Worm (Caenorhabditis elegans) whole organism, young adult: ENCODE measurements around the gene C15H9.9.

Source experiments
- B0336.3 ChIP-seq: fragments of 200-800 bp; sonication (Bioruptor generic); IDR thresholded peaks from 2 replicates; pipeline ENCODE4 v1.3.6; 2022; ENCODE audit warnings: missing genetic modification characterization, missing compliant biosample characterization
- C06A6.2 ChIP-seq: fragments of 200-800 bp; sonication (Bioruptor generic); conservative IDR thresholded peaks from 2 replicates; pipeline ENCODE4 v1.3.6; 2022; ENCODE audit warnings: missing genetic modification characterization, missing compliant biosample characterization
- C17E4.6 ChIP-seq: fragments of 200-800 bp; sonication (Bioruptor generic); IDR thresholded peaks from 2 replicates; pipeline ENCODE4 v1.3.6; 2022; ENCODE audit warnings: missing genetic modification reagents, missing genetic modification characterization, missing compliant biosample characterization
- D2030.7 ChIP-seq: fragments of 200-800 bp; sonication (Bioruptor generic); IDR thresholded peaks from 2 replicates; pipeline ENCODE4 v1.3.6; 2022; ENCODE audit warnings: missing genetic modification reagents, missing genetic modification characterization, missing compliant biosample characterization
- F10E7.11 ChIP-seq: sonication (generic microtip); optimal IDR thresholded peaks from 2 replicates; lab custom pipeline; 2017; ENCODE audit warnings: mild to moderate bottlenecking, missing genetic modification characterization, moderate library complexity, missing compliant biosample characterization
- F23B12.7 ChIP-seq: sonication (generic microtip); optimal IDR thresholded peaks from 2 replicates; lab custom pipeline; 2017; ENCODE audit warnings: missing genetic modification characterization, mild to moderate bottlenecking, missing compliant biosample characterization, antibody characterized with exemption, moderate library complexity; ENCODE audit not compliant: insufficient read depth
- F39B2.1 ChIP-seq: fragments of 200-800 bp; sonication (Bioruptor generic); IDR thresholded peaks from 2 replicates; pipeline ENCODE4 v1.3.6; 2022; ENCODE audit warnings: missing genetic modification reagents, missing genetic modification characterization, missing compliant biosample characterization
- F52B5.7 ChIP-seq: sonication (generic microtip); optimal IDR thresholded peaks from 2 replicates; lab custom pipeline; 2016; ENCODE audit warnings: mild to moderate bottlenecking, missing genetic modification characterization, missing compliant biosample characterization
- K12H6.12 ChIP-seq: fragments of 200-800 bp; sonication (Bioruptor generic); optimal IDR thresholded peaks from 2 replicates; lab custom pipeline; 2018; ENCODE audit warnings: mild to moderate bottlenecking, missing genetic modification characterization, missing compliant biosample characterization
- T07F8.4 ChIP-seq: sonication (generic microtip); optimal IDR thresholded peaks from 2 replicates; lab custom pipeline; 2016; ENCODE audit warnings: mild to moderate bottlenecking, missing genetic modification characterization, moderate library complexity, missing compliant biosample characterization
- Y56A3A.18 ChIP-seq: fragments of 200-800 bp; sonication (Bioruptor generic); IDR thresholded peaks from 2 replicates; pipeline ENCODE4 v1.3.6; 2022; ENCODE audit warnings: missing genetic modification reagents, missing genetic modification characterization, missing compliant biosample characterization
- akir-1 ChIP-seq: fragments of 200-800 bp; sonication (Bioruptor generic); optimal IDR thresholded peaks from 2 replicates; lab custom pipeline; 2018; ENCODE audit warnings: mild to moderate bottlenecking, missing genetic modification characterization, moderate library complexity, missing compliant biosample characterization
- aptf-2 ChIP-seq: fragments of 200-800 bp; sonication (Bioruptor generic); conservative IDR thresholded peaks from 2 replicates; pipeline ENCODE4 v1.3.6; 2022; ENCODE audit warnings: missing genetic modification reagents, missing genetic modification characterization, missing compliant biosample characterization
- atf-7 ChIP-seq: sonication (generic microtip); optimal IDR thresholded peaks from 2 replicates; lab custom pipeline; 2017; ENCODE audit warnings: mild to moderate bottlenecking, missing genetic modification characterization, missing compliant biosample characterization
- athp-1 ChIP-seq: sonication (generic microtip); optimal IDR thresholded peaks from 2 replicates; lab custom pipeline; 2017; ENCODE audit warnings: mild to moderate bottlenecking, missing genetic modification characterization, missing compliant biosample characterization
- attf-5 ChIP-seq: fragments of 200-800 bp; sonication (Bioruptor generic); optimal IDR thresholded peaks from 2 replicates; lab custom pipeline; 2018; ENCODE audit warnings: mild to moderate bottlenecking, missing genetic modification characterization, missing compliant biosample characterization
- ccch-3 ChIP-seq: fragments of 200-800 bp; sonication (Bioruptor generic); optimal IDR thresholded peaks from 2 replicates; lab custom pipeline; 2018; ENCODE audit warnings: mild to moderate bottlenecking, missing genetic modification characterization, missing compliant biosample characterization
- cebp-1 ChIP-seq, 2 experiments: fragments of 200-800 bp in 1 of 2; sonication (Bioruptor generic) in 1 of 2; sonication (generic microtip) in 1 of 2; IDR thresholded peaks in 1 of 2; optimal IDR thresholded peaks in 1 of 2; 2 replicates each; pipeline versions ENCODE4 v1.3.6 to Lab custom; 2017 to 2022; ENCODE audit warnings: missing compliant biosample characterization in 2 of 2, missing genetic modification characterization in 2 of 2, mild to moderate bottlenecking in 1 of 2, missing genetic modification reagents in 1 of 2, moderate library complexity in 1 of 2
- ceh-27 ChIP-seq: fragments of 200-800 bp; sonication (Bioruptor generic); optimal IDR thresholded peaks from 2 replicates; lab custom pipeline; 2018; ENCODE audit warnings: mild to moderate bottlenecking, missing genetic modification characterization, moderate library complexity, missing compliant biosample characterization
- ceh-58 ChIP-seq: fragments of 200-800 bp; sonication (Bioruptor generic); IDR thresholded peaks from 2 replicates; pipeline ENCODE4 v1.3.6; 2022; ENCODE audit warnings: missing genetic modification characterization, missing compliant biosample characterization
- ceh-79 ChIP-seq: sonication (generic microtip); optimal IDR thresholded peaks from 2 replicates; lab custom pipeline; 2017; ENCODE audit warnings: mild to moderate bottlenecking, missing genetic modification characterization, missing compliant biosample characterization
- chd-7 ChIP-seq: sonication (generic microtip); optimal IDR thresholded peaks from 2 replicates; lab custom pipeline; 2016; ENCODE audit warnings: mild to moderate bottlenecking, missing genetic modification characterization, moderate library complexity, missing compliant biosample characterization
- dox-1 ChIP-seq: fragments of 200-800 bp; sonication (Bioruptor generic); IDR thresholded peaks from 2 replicates; pipeline ENCODE4 v1.3.6; 2022; ENCODE audit warnings: missing genetic modification reagents, missing genetic modification characterization, missing compliant biosample characterization
- ets-4 ChIP-seq: fragments of 200-800 bp; sonication (Bioruptor generic); optimal IDR thresholded peaks from 2 replicates; lab custom pipeline; 2018; ENCODE audit warnings: mild to moderate bottlenecking, missing genetic modification characterization, missing compliant biosample characterization
- him-1 ChIP-seq: sonication (generic microtip); optimal IDR thresholded peaks from 2 replicates; lab custom pipeline; 2016; ENCODE audit warnings: missing genotype, missing genetic modification reagents, missing genetic modification characterization, missing compliant biosample characterization
- hlh-12 ChIP-seq: sonication (generic microtip); optimal IDR thresholded peaks from 2 replicates; lab custom pipeline; 2016; ENCODE audit warnings: missing genetic modification characterization, missing compliant biosample characterization
- hmg-20 ChIP-seq: fragments of 200-800 bp; sonication (Bioruptor generic); IDR thresholded peaks from 2 replicates; pipeline ENCODE4 v1.3.6; 2022; ENCODE audit warnings: missing genetic modification reagents, missing genetic modification characterization, missing compliant biosample characterization
- hrde-1 ChIP-seq: sonication (generic microtip); optimal IDR thresholded peaks from 2 replicates; lab custom pipeline; 2016; ENCODE audit warnings: missing genetic modification characterization, mild to moderate bottlenecking, missing compliant biosample characterization, moderate library complexity, missing genotype, missing genetic modification reagents, borderline replicate concordance
- hsf-1 ChIP-seq: fragments of 200-800 bp; sonication (Bioruptor generic); IDR thresholded peaks from 2 replicates; pipeline ENCODE4 v1.3.6; 2022; ENCODE audit warnings: missing genetic modification reagents, missing genetic modification characterization, missing compliant biosample characterization
- let-526 ChIP-seq: fragments of 200-800 bp; sonication (Bioruptor generic); IDR thresholded peaks from 2 replicates; pipeline ENCODE4 v1.3.6; 2022; ENCODE audit warnings: missing genetic modification reagents, missing genetic modification characterization, missing compliant biosample characterization
- lin-26 ChIP-seq: fragments of 200-800 bp; sonication (Bioruptor generic); IDR thresholded peaks from 2 replicates; pipeline ENCODE4 v1.3.6; 2022; ENCODE audit warnings: missing genetic modification reagents, missing genetic modification characterization, missing compliant biosample characterization
- lin-40 ChIP-seq: sonication (generic microtip); optimal IDR thresholded peaks from 2 replicates; lab custom pipeline; 2016; ENCODE audit warnings: missing genetic modification characterization, mild to moderate bottlenecking, missing compliant biosample characterization, missing genotype, missing genetic modification reagents
- lin-54 ChIP-seq: fragments of 200-800 bp; sonication (Bioruptor generic); optimal IDR thresholded peaks from 2 replicates; lab custom pipeline; 2018; ENCODE audit warnings: mild to moderate bottlenecking, missing genetic modification characterization, missing compliant biosample characterization
- lsl-1 ChIP-seq: fragments of 200-800 bp; sonication (Bioruptor generic); optimal IDR thresholded peaks from 2 replicates; lab custom pipeline; 2018; ENCODE audit warnings: mild to moderate bottlenecking, missing genetic modification characterization, moderate library complexity, missing compliant biosample characterization
- lsy-27 ChIP-seq: sonication (generic microtip); optimal IDR thresholded peaks from 2 replicates; lab custom pipeline; 2017; ENCODE audit warnings: missing genetic modification characterization, mild to moderate bottlenecking, missing compliant biosample characterization, antibody characterized with exemption, missing genotype, borderline replicate concordance; ENCODE audit not compliant: insufficient read depth
- mcd-1 ChIP-seq: fragments of 200-800 bp; sonication (Bioruptor generic); IDR thresholded peaks from 2 replicates; pipeline ENCODE4 v1.3.6; 2022; ENCODE audit warnings: missing genetic modification reagents, missing genetic modification characterization, missing compliant biosample characterization
- nfya-1 ChIP-seq: sonication (generic microtip); optimal IDR thresholded peaks from 2 replicates; lab custom pipeline; 2017; ENCODE audit warnings: antibody characterized with exemption, missing compliant biosample characterization, missing genetic modification characterization, borderline replicate concordance; ENCODE audit not compliant: insufficient read depth
- rec-8 ChIP-seq, 2 experiments: sonication (generic microtip); optimal IDR thresholded peaks; 2 replicates each; lab custom pipeline; 2016; ENCODE audit warnings: mild to moderate bottlenecking in 2 of 2, missing genetic modification characterization in 2 of 2, missing genetic modification reagents in 2 of 2, missing genotype in 2 of 2, missing biosample characterization in 1 of 2, missing compliant biosample characterization in 1 of 2, moderate library complexity in 1 of 2
- snpc-1.1 ChIP-seq: sonication (generic microtip); optimal IDR thresholded peaks from 2 replicates; lab custom pipeline; 2017; ENCODE audit warnings: missing genetic modification characterization, mild to moderate bottlenecking, missing compliant biosample characterization, antibody characterized with exemption, moderate library complexity, missing genotype, missing genetic modification reagents; ENCODE audit not compliant: insufficient read depth
- snpc-1.3 ChIP-seq: sonication (generic microtip); optimal IDR thresholded peaks from 2 replicates; lab custom pipeline; 2017; ENCODE audit warnings: missing genetic modification characterization, mild to moderate bottlenecking, missing compliant biosample characterization, antibody characterized with exemption, moderate library complexity, missing genotype, missing genetic modification reagents; ENCODE audit not compliant: insufficient read depth
- sptf-2 ChIP-seq: fragments of 200-800 bp; sonication (Bioruptor generic); optimal IDR thresholded peaks from 2 replicates; lab custom pipeline; 2018; ENCODE audit warnings: mild to moderate bottlenecking, missing genetic modification characterization, missing compliant biosample characterization
- tbp1 ChIP-seq: fragments of 200-800 bp; sonication (Bioruptor generic); optimal IDR thresholded peaks from 2 replicates; lab custom pipeline; 2018; ENCODE audit warnings: mild to moderate bottlenecking, missing genetic modification characterization, missing compliant biosample characterization
- ztf-22 ChIP-seq: fragments of 200-800 bp; sonication (Bioruptor generic); optimal IDR thresholded peaks from 2 replicates; lab custom pipeline; 2018; ENCODE audit warnings: mild to moderate bottlenecking, missing genetic modification characterization, moderate library complexity, missing compliant biosample characterization
- ztf-26 ChIP-seq: sonication (generic microtip); optimal IDR thresholded peaks from 2 replicates; lab custom pipeline; 2017; ENCODE audit warnings: missing genetic modification characterization, missing compliant biosample characterization
- ztf-28 ChIP-seq: fragments of 200-800 bp; sonication (Bioruptor generic); IDR thresholded peaks from 2 replicates; pipeline ENCODE4 v1.3.6; 2022; ENCODE audit warnings: missing genetic modification reagents, missing genetic modification characterization, missing compliant biosample characterization
- ztf-6 ChIP-seq: fragments of 200-800 bp; sonication (Bioruptor generic); IDR thresholded peaks from 2 replicates; pipeline ENCODE4 v1.3.6; 2022; ENCODE audit warnings: missing genetic modification reagents, missing genetic modification characterization, missing compliant biosample characterization

The C15H9.9 gene

ce11 chrX:6091967-6092366 is 36.1 kb downstream of the C15H9.9 start, which contains the start of gene hsp-3 (continued):
- TF ChIP-seq lin-54 (GFP tag; lab: Kevin White, UChicago): peak; percentile 83
- no peak for TF ChIP-seq lsy-27 (tag; lab: Kevin White, UChicago)
- no peak for TF ChIP-seq snpc-1.1 (tag; lab: Kevin White, UChicago)
- peak; percentile 92 for TF ChIP-seq let-526
- peak; percentile 98 for TF ChIP-seq B0336.3 (GFP tag; lab: Robert Waterston, UW)
- peak; percentile 1 for TF ChIP-seq hrde-1
- TF ChIP-seq C06A6.2 (GFP tag; lab: Robert Waterston, UW): peak; percentile 88
- no peak for TF ChIP-seq F10E7.11 (tag; lab: Kevin White, UChicago)
- 0 out of 2 replicates have a peak, but pooled peaks have one; percentile 62 for TF ChIP-seq ztf-28 (GFP tag; lab: Robert Waterston, UW)
- peak; percentile 96 for TF ChIP-seq lin-40
- no peak for TF ChIP-seq ccch-3 (GFP tag; lab: Kevin White, UChicago)
- peak; percentile 98 for TF ChIP-seq ceh-27 (GFP tag; lab: Kevin White, UChicago)
- TF ChIP-seq ztf-6 (GFP tag; lab: Robert Waterston, UW): peak; percentile 85
- TF ChIP-seq ztf-22 (GFP tag; lab: Kevin White, UChicago): peak; percentile 93
- no peak for TF ChIP-seq ceh-58
- peak; percentile 92 for TF ChIP-seq mcd-1 (GFP tag; lab: Robert Waterston, UW)
- peak; percentile 13 for TF ChIP-seq lsl-1
- TF ChIP-seq lin-26 (GFP tag; lab: Robert Waterston, UW): peak; percentile 90
- TF ChIP-seq F23B12.7: no peak
- peak; percentile 84 for TF ChIP-seq cebp-1 (GFP tag; IDR thresholded peaks at IDR 0.05; lab: Robert Waterston, UW)
- peak; percentile 93 for TF ChIP-seq cebp-1 (tag; optimal IDR thresholded peaks at IDR 0.05; lab: Kevin White, UChicago)
- no peak for TF ChIP-seq hsf-1 (GFP tag; lab: Robert Waterston, UW)
- TF ChIP-seq snpc-1.3 (tag; lab: Kevin White, UChicago): no peak
- TF ChIP-seq attf-5: peak; percentile 96
- TF ChIP-seq nfya-1 (tag; lab: Kevin White, UChicago): no peak
- TF ChIP-seq Y56A3A.18: peak; percentile 80
- TF ChIP-seq atf-7: peak; percentile 96
- peak; percentile 51 for TF ChIP-seq sptf-2 (GFP tag; lab: Kevin White, UChicago)
- peak; percentile 96 for TF ChIP-seq chd-7 (tag; lab: Kevin White, UChicago)
- peak; percentile 98 for TF ChIP-seq K12H6.12
- TF ChIP-seq rec-8 (tag; optimal IDR thresholded peaks at IDR 0.05; lab: Kevin White, UChicago): peak in 1 of 2 experiments; percentile 10
- TF ChIP-seq dox-1 (GFP tag; lab: Robert Waterston, UW): peak; percentile 98
- TF ChIP-seq akir-1 (GFP tag; lab: Kevin White, UChicago): peak; percentile 73
- TF ChIP-seq D2030.7 (GFP tag; lab: Robert Waterston, UW): 0 out of 2 replicates have a peak, but pooled peaks have one; percentile 31
- peak; percentile 76 for TF ChIP-seq athp-1
- TF ChIP-seq aptf-2: peak; percentile 35; the same call in 1 of the 2 replicates
- TF ChIP-seq ceh-79 (tag; lab: Kevin White, UChicago): peak; percentile 5
- TF ChIP-seq hlh-12 (tag; lab: Kevin White, UChicago): no peak
- no peak for TF ChIP-seq him-1 (tag; lab: Kevin White, UChicago)
- TF ChIP-seq F39B2.1: 0 out of 2 replicates have a peak, but pooled peaks have one; percentile 42
- TF ChIP-seq hmg-20: no peak
- peak; percentile 95 for TF ChIP-seq ztf-26 (tag; lab: Kevin White, UChicago)
- TF ChIP-seq tbp1 (GFP tag; lab: Kevin White, UChicago): peak; percentile 73
- TF ChIP-seq T07F8.4: peak; percentile 36
- peak; percentile 70; the same call in 1 of the 2 replicates for TF ChIP-seq C17E4.6
- peak; percentile 99 for TF ChIP-seq ets-4 (GFP tag; lab: Kevin White, UChicago)
- TF ChIP-seq F52B5.7 (tag; lab: Kevin White, UChicago): peak; percentile 76
